Worm (Caenorhabditis elegans): ENCODE data around the gene Y54F10BM.21.

The Y54F10BM.21 gene

ce11 chrIII:2288261-2288660, 11.3 kb downstream of the Y54F10BM.21 start:
- TF ChIP-seq tra-4 (tag; optimal IDR thresholded peaks at IDR 0.05) (no peak), pes-1 (GFP tag; IDR thresholded peaks at IDR 0.05) (no peak), hmbx-1 (tag; optimal IDR thresholded peaks at IDR 0.05) (no peak), ets-7 (tag; optimal IDR thresholded peaks at IDR 0.05) (no peak), sea-1 (GFP tag; conservative IDR thresholded peaks at IDR 0.05) (no peak), flt-1 (GFP tag; IDR thresholded peaks at IDR 0.05) (no peak), hmg-4 (GFP tag; optimal IDR thresholded peaks at IDR 0.05) (no peak), tbx-37 (GFP tag; conservative IDR thresholded peaks at IDR 0.05) (no peak), F13C5.2 (tag; optimal IDR thresholded peaks at IDR 0.05) (no peak), ceh-36 (tag; optimal IDR thresholded peaks at IDR 0.05) (no peak), B0310.2 (tag; optimal IDR thresholded peaks at IDR 0.05) (no peak), ama-1 (optimal IDR thresholded peaks at IDR 0.05) (no peak), hnd-1 (tag; optimal IDR thresholded peaks at IDR 0.05) (no peak), tbx-11 (GFP tag; IDR thresholded peaks at IDR 0.05) (no peak), ceh-13 (GFP tag; optimal IDR thresholded peaks at IDR 0.05) (no peak), aly-1 (tag; optimal IDR thresholded peaks at IDR 0.05) (no peak), scrt-1 (GFP tag; IDR thresholded peaks at IDR 0.05) (no peak)

ce11 chrIII:2291139-2291538, 14.2 kb downstream of the Y54F10BM.21 start, which contains the start of gene fbxa-219:
TSS of gene fbxa-219 (plus strand) at chrIII:2291415.
- TF ChIP-seq scrt-1 (GFP tag; IDR thresholded peaks at IDR 0.05) (no peak), ceh-36 (tag; optimal IDR thresholded peaks at IDR 0.05) (no peak), B0310.2 (tag; optimal IDR thresholded peaks at IDR 0.05) (no peak), tra-4 (tag; optimal IDR thresholded peaks at IDR 0.05) (no peak), ceh-13 (GFP tag; optimal IDR thresholded peaks at IDR 0.05) (no peak), F13C5.2 (tag; optimal IDR thresholded peaks at IDR 0.05) (no peak), pes-1 (GFP tag; IDR thresholded peaks at IDR 0.05) (no peak), hmbx-1 (tag; optimal IDR thresholded peaks at IDR 0.05) (no peak), aly-1 (tag; optimal IDR thresholded peaks at IDR 0.05) (no peak), flt-1 (GFP tag; IDR thresholded peaks at IDR 0.05) (no peak), tbx-11 (GFP tag; IDR thresholded peaks at IDR 0.05) (no peak), sea-1 (GFP tag; conservative IDR thresholded peaks at IDR 0.05) (no peak), ama-1 (optimal IDR thresholded peaks at IDR 0.05) (no peak), ets-7 (tag; optimal IDR thresholded peaks at IDR 0.05) (no peak), tbx-37 (GFP tag; conservative IDR thresholded peaks at IDR 0.05) (no peak), hmg-4 (GFP tag; optimal IDR thresholded peaks at IDR 0.05) (no peak), hnd-1 (tag; optimal IDR thresholded peaks at IDR 0.05) (no peak)

DNA sequence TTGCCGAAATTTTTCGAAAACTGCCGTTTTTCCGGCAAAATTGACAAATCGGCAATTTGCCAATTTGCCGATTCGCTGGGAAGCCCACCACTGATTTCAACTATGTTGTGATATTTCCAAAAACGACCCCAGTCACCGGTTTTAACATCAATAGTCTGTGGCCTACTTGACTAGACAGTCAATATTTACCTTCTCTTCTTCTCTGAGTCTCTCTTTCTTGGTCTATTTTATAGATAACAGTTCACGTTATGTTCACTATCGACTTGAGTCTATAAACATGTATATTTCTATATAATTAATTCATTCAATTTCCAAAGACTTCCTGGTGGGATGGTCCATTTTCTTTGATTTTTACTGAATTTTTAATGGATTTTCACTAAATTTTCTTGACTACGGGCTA, 17.8 kb downstream of the Y54F10BM.21 start:
- TF ChIP-seq hmg-4 (GFP tag; optimal IDR thresholded peaks at IDR 0.05), result no peak

DNA sequence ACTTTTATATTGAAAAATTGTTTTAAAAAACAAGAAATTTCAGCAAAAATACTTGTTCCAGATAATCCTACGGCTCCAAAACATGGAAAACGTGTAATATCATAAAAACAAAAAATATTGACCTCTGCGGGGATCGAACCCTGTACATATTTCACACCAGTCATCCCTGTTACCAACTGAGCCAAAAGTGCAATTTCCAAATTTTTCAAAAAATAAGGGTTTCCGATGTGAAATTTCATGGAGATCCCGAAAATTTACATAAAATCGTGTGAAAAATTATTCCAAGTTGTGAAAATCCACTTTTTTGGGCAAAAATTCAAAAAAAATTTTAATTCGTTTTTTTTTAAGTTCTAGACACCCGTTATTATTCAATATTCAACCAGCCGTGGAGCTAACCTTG, 27.2 kb downstream of the Y54F10BM.21 start:
- no peak for TF ChIP-seq B0310.2 (tag; optimal IDR thresholded peaks at IDR 0.05)
- TF ChIP-seq flt-1 (GFP tag; IDR thresholded peaks at IDR 0.05), result no peak
- TF ChIP-seq hnd-1 (tag; optimal IDR thresholded peaks at IDR 0.05), result no peak
- no peak for TF ChIP-seq tbx-11 (GFP tag; IDR thresholded peaks at IDR 0.05)
- no peak for TF ChIP-seq scrt-1 (GFP tag; IDR thresholded peaks at IDR 0.05)
- no peak for TF ChIP-seq F13C5.2 (tag; optimal IDR thresholded peaks at IDR 0.05)
- TF ChIP-seq ama-1 (optimal IDR thresholded peaks at IDR 0.05), result no peak
- TF ChIP-seq ets-7 (tag; optimal IDR thresholded peaks at IDR 0.05), result no peak
- TF ChIP-seq tra-4 (tag; optimal IDR thresholded peaks at IDR 0.05), result no peak
- TF ChIP-seq hmg-4 (GFP tag; optimal IDR thresholded peaks at IDR 0.05), result no peak
- no peak for TF ChIP-seq aly-1 (tag; optimal IDR thresholded peaks at IDR 0.05)
- no peak for TF ChIP-seq sea-1 (GFP tag; conservative IDR thresholded peaks at IDR 0.05)
- no peak for TF ChIP-seq pes-1 (GFP tag; IDR thresholded peaks at IDR 0.05)
- TF ChIP-seq ceh-36 (tag; optimal IDR thresholded peaks at IDR 0.05), result no peak
- no peak for TF ChIP-seq hmbx-1 (tag; optimal IDR thresholded peaks at IDR 0.05)
- TF ChIP-seq tbx-37 (GFP tag; conservative IDR thresholded peaks at IDR 0.05), result no peak
- no peak for TF ChIP-seq ceh-13 (GFP tag; optimal IDR thresholded peaks at IDR 0.05)

- no peak for TF ChIP-seq F13C5.2 (tag; optimal IDR thresholded peaks at IDR 0.05)
- TF ChIP-seq sea-1 (GFP tag; conservative IDR thresholded peaks at IDR 0.05), result no peak
- no peak for TF ChIP-seq flt-1 (GFP tag; IDR thresholded peaks at IDR 0.05)
- no peak for TF ChIP-seq tbx-37 (GFP tag; conservative IDR thresholded peaks at IDR 0.05)
- peak; percentile 54 for TF ChIP-seq aly-1 (tag; optimal IDR thresholded peaks at IDR 0.05)
- no peak for TF ChIP-seq ama-1 (optimal IDR thresholded peaks at IDR 0.05)
- TF ChIP-seq ceh-36 (tag; optimal IDR thresholded peaks at IDR 0.05), result no peak
- TF ChIP-seq B0310.2 (tag; optimal IDR thresholded peaks at IDR 0.05), result no peak
- no peak for TF ChIP-seq hnd-1 (tag; optimal IDR thresholded peaks at IDR 0.05)
- no peak for TF ChIP-seq ceh-13 (GFP tag; optimal IDR thresholded peaks at IDR 0.05)
- no peak for TF ChIP-seq tra-4 (tag; optimal IDR thresholded peaks at IDR 0.05)
- no peak for TF ChIP-seq hmbx-1 (tag; optimal IDR thresholded peaks at IDR 0.05)
- peak; percentile 69 for TF ChIP-seq hmg-4 (GFP tag; optimal IDR thresholded peaks at IDR 0.05)
- TF ChIP-seq tbx-11 (GFP tag; IDR thresholded peaks at IDR 0.05), result no peak
Observed at ce11 chrIII:2304867-2305266, 27.9 kb downstream of the Y54F10BM.21 start, which contains the start of gene Y54F10BM.9. TSS of gene Y54F10BM.9 (minus strand) at chrIII:2304927.

- TF ChIP-seq hmbx-1 (tag; optimal IDR thresholded peaks at IDR 0.05) (no peak), aly-1 (tag; optimal IDR thresholded peaks at IDR 0.05) (no peak), sea-1 (GFP tag; conservative IDR thresholded peaks at IDR 0.05) (no peak), ama-1 (optimal IDR thresholded peaks at IDR 0.05) (no peak), pes-1 (GFP tag; IDR thresholded peaks at IDR 0.05) (no peak), tbx-37 (GFP tag; conservative IDR thresholded peaks at IDR 0.05) (no peak), flt-1 (GFP tag; IDR thresholded peaks at IDR 0.05) (no peak), B0310.2 (tag; optimal IDR thresholded peaks at IDR 0.05) (no peak), ceh-13 (GFP tag; optimal IDR thresholded peaks at IDR 0.05) (no peak), hnd-1 (tag; optimal IDR thresholded peaks at IDR 0.05) (no peak), tra-4 (tag; optimal IDR thresholded peaks at IDR 0.05) (no peak), ets-7 (tag; optimal IDR thresholded peaks at IDR 0.05) (no peak), F13C5.2 (tag; optimal IDR thresholded peaks at IDR 0.05) (no peak), ceh-36 (tag; optimal IDR thresholded peaks at IDR 0.05) (no peak), scrt-1 (GFP tag; IDR thresholded peaks at IDR 0.05) (no peak), tbx-11 (GFP tag; IDR thresholded peaks at IDR 0.05) (no peak), hmg-4 (GFP tag; optimal IDR thresholded peaks at IDR 0.05) (no peak)
Observed at ce11 chrIII:2308026-2308425, 31.1 kb downstream of the Y54F10BM.21 start, which contains the start of the genes fbxa-1 and Y54F10BM.20. TSS of gene fbxa-1 (minus strand) at chrIII:2308126. TSS of gene Y54F10BM.20 (plus strand) at chrIII:2308256.

DNA sequence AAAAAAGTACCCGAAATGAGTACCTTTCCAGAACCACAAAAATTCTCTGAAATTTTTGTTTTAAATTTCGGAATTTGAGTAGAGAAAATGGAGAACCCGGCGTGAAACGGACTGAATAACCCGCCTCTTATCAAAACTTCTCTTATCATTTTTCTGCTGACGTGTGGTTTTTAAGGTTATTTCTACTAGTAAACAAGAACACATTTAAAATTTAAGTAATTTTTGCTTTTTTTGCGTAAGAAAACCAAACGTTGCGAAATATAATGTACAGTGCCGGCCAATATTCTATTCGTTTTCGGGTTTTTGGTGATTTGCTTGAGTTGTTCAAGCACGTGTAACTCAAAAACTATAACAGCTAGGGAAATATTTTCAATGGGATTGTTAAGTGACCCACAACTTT, 34.1 kb downstream of the Y54F10BM.21 start:
- no peak for TF ChIP-seq pes-1 (GFP tag; IDR thresholded peaks at IDR 0.05)
- no peak for TF ChIP-seq tbx-11 (GFP tag; IDR thresholded peaks at IDR 0.05)
- no peak for TF ChIP-seq hmbx-1 (tag; optimal IDR thresholded peaks at IDR 0.05)
- no peak for TF ChIP-seq ets-7 (tag; optimal IDR thresholded peaks at IDR 0.05)
- no peak for TF ChIP-seq hmg-4 (GFP tag; optimal IDR thresholded peaks at IDR 0.05)
- TF ChIP-seq B0310.2 (tag; optimal IDR thresholded peaks at IDR 0.05), result no peak
- TF ChIP-seq tra-4 (tag; optimal IDR thresholded peaks at IDR 0.05), result no peak
- no peak for TF ChIP-seq flt-1 (GFP tag; IDR thresholded peaks at IDR 0.05)
- no peak for TF ChIP-seq ceh-36 (tag; optimal IDR thresholded peaks at IDR 0.05)
- TF ChIP-seq F13C5.2 (tag; optimal IDR thresholded peaks at IDR 0.05), result no peak
- TF ChIP-seq ceh-13 (GFP tag; optimal IDR thresholded peaks at IDR 0.05), result no peak
- TF ChIP-seq scrt-1 (GFP tag; IDR thresholded peaks at IDR 0.05), result no peak
- no peak for TF ChIP-seq hnd-1 (tag; optimal IDR thresholded peaks at IDR 0.05)
- TF ChIP-seq ama-1 (optimal IDR thresholded peaks at IDR 0.05), result no peak
- TF ChIP-seq sea-1 (GFP tag; conservative IDR thresholded peaks at IDR 0.05), result no peak
- no peak for TF ChIP-seq aly-1 (tag; optimal IDR thresholded peaks at IDR 0.05)
- TF ChIP-seq tbx-37 (GFP tag; conservative IDR thresholded peaks at IDR 0.05), result no peak

Data from whole organism, early embryonic.